Worm (Caenorhabditis elegans) whole organism, L1 larva: Measurements from ENCODE around the gene C34C12.6.

Experiments
- F16B12.6 ChIP-seq: fragments of 150-350 bp; optimal IDR thresholded peaks from 2 replicates; lab custom pipeline; 2014; ENCODE audit warnings: missing biosample characterization, missing genetic modification characterization
- aly-2 ChIP-seq: fragments of 150-350 bp; optimal IDR thresholded peaks from 2 replicates; lab custom pipeline; 2014; ENCODE audit warnings: missing biosample characterization, missing genetic modification characterization
- blmp-1 ChIP-seq: fragments of 150-350 bp; optimal IDR thresholded peaks from 2 replicates; lab custom pipeline; 2014; ENCODE audit warnings: missing biosample characterization, missing genetic modification characterization
- ceh-63 ChIP-seq: fragments of 200-800 bp; sonication (Bioruptor generic); optimal IDR thresholded peaks from 2 replicates; lab custom pipeline; 2018; ENCODE audit warnings: mild to moderate bottlenecking, missing genetic modification characterization, missing compliant biosample characterization
- ceh-88 ChIP-seq: fragments of 200-800 bp; sonication (Bioruptor generic); IDR thresholded peaks from 2 replicates; pipeline ENCODE4 v1.3.6; 2022; ENCODE audit warnings: missing genetic modification characterization, missing compliant biosample characterization
- dsc-1 ChIP-seq: sonication (generic microtip); optimal IDR thresholded peaks from 2 replicates; lab custom pipeline; 2016; ENCODE audit warnings: mild to moderate bottlenecking, missing genetic modification characterization, missing compliant biosample characterization
- efl-1 ChIP-seq, 4 experiments: fragments of 150-350 bp; optimal IDR thresholded peaks in 3 of 4; peaks in 1 of 4; 1 replicate in 1 of 4; 2 replicates in 3 of 4; lab custom pipeline; 2014; ENCODE audit warnings: missing biosample characterization in 2 of 4, missing genetic modification characterization in 2 of 4, missing genetic modification reagents in 2 of 4
- elt-3 ChIP-seq, 6 experiments: fragments of 150-350 bp in 1 of 6; sonication (generic microtip); optimal IDR thresholded peaks; 2 replicates each; lab custom pipeline; 2017 to 2018; ENCODE audit warnings: missing biosample characterization in 6 of 6, missing genetic modification characterization in 6 of 6, inconsistent platforms in 1 of 6
- fkh-10 ChIP-seq: sonication (generic microtip); optimal IDR thresholded peaks from 2 replicates; lab custom pipeline; 2017; ENCODE audit warnings: missing biosample characterization, missing genetic modification reagents, missing genetic modification characterization
- grh-1 ChIP-seq: fragments of 200-800 bp; sonication (Bioruptor generic); IDR thresholded peaks from 2 replicates; pipeline ENCODE4 v1.3.6; 2022; ENCODE audit warnings: missing genetic modification reagents, missing genetic modification characterization, missing compliant biosample characterization
- hlh-4 ChIP-seq: sonication (generic microtip); optimal IDR thresholded peaks from 2 replicates; lab custom pipeline; 2016; ENCODE audit warnings: mild to moderate bottlenecking, missing genetic modification characterization, missing compliant biosample characterization
- hpl-2 ChIP-seq: fragments of 150-350 bp; optimal IDR thresholded peaks from 2 replicates; lab custom pipeline; 2014; ENCODE audit warnings: missing biosample characterization, missing genetic modification reagents, missing genetic modification characterization
- irx-1 ChIP-seq: sonication (generic microtip); optimal IDR thresholded peaks from 2 replicates; lab custom pipeline; 2016; ENCODE audit warnings: missing genetic modification characterization, missing compliant biosample characterization
- lin-14 ChIP-seq: fragments of 200-800 bp; sonication (Bioruptor generic); optimal IDR thresholded peaks from 2 replicates; lab custom pipeline; 2018; ENCODE audit warnings: mild to moderate bottlenecking, missing genetic modification characterization, moderate library complexity, missing compliant biosample characterization
- lin-35 ChIP-seq, 2 experiments: fragments of 150-350 bp; optimal IDR thresholded peaks; 2 replicates each; lab custom pipeline; 2014; ENCODE audit warnings: missing biosample characterization in 2 of 2, missing genetic modification characterization in 2 of 2, missing genetic modification reagents in 2 of 2
- lin-39 ChIP-seq: fragments of 150-350 bp; optimal IDR thresholded peaks from 2 replicates; lab custom pipeline; 2014; ENCODE audit warnings: missing biosample characterization, missing genetic modification reagents, missing genetic modification characterization
- mep-1 ChIP-seq: fragments of 150-350 bp; optimal IDR thresholded peaks from 2 replicates; lab custom pipeline; 2014; ENCODE audit warnings: missing biosample characterization, missing genetic modification characterization
- nhr-20 ChIP-seq: sonication (generic microtip); optimal IDR thresholded peaks from 2 replicates; lab custom pipeline; 2016; ENCODE audit warnings: mild to moderate bottlenecking, missing genetic modification characterization, missing compliant biosample characterization
- nhr-28 ChIP-seq: fragments of 150-350 bp; optimal IDR thresholded peaks from 2 replicates; lab custom pipeline; 2014; ENCODE audit warnings: missing biosample characterization, missing genetic modification characterization
- nhr-71 ChIP-seq: sonication (generic microtip); optimal IDR thresholded peaks from 2 replicates; lab custom pipeline; 2016; ENCODE audit warnings: mild to moderate bottlenecking, missing genetic modification characterization, moderate library complexity, missing compliant biosample characterization
- nhr-77 ChIP-seq: fragments of 150-350 bp; optimal IDR thresholded peaks from 2 replicates; lab custom pipeline; 2014; ENCODE audit warnings: missing biosample characterization, missing genetic modification characterization
- nhr-85 ChIP-seq: sonication (generic microtip); peaks from one replicate; lab custom pipeline; 2016; ENCODE audit warnings: missing genetic modification characterization, inconsistent platforms, missing compliant biosample characterization
- nhr-90 ChIP-seq: sonication (generic microtip); optimal IDR thresholded peaks from 2 replicates; lab custom pipeline; 2016; ENCODE audit warnings: mild to moderate bottlenecking, missing genetic modification characterization, missing compliant biosample characterization; ENCODE audit not compliant: poor library complexity
- pax-3 ChIP-seq: fragments of 200-800 bp; sonication (Bioruptor generic); optimal IDR thresholded peaks from 2 replicates; lab custom pipeline; 2018; ENCODE audit warnings: mild to moderate bottlenecking, missing genetic modification characterization, moderate library complexity, missing compliant biosample characterization
- rnt-1 ChIP-seq: sonication (generic microtip); optimal IDR thresholded peaks from 2 replicates; lab custom pipeline; 2016; ENCODE audit warnings: mild to moderate bottlenecking, missing genetic modification characterization, moderate library complexity, missing compliant biosample characterization
- snpc-4 ChIP-seq: fragments of 150-350 bp; optimal IDR thresholded peaks from 2 replicates; lab custom pipeline; 2014; ENCODE audit warnings: missing biosample characterization, missing genetic modification characterization
- snu-23 ChIP-seq: sonication (generic microtip); optimal IDR thresholded peaks from 2 replicates; lab custom pipeline; 2016; ENCODE audit warnings: missing genetic modification characterization, missing compliant biosample characterization
- sptf-1 ChIP-seq: fragments of 150-350 bp; optimal IDR thresholded peaks from 2 replicates; lab custom pipeline; 2014; ENCODE audit warnings: missing biosample characterization, missing genetic modification characterization
- sup-37 ChIP-seq: fragments of 200-800 bp; sonication (Bioruptor generic); optimal IDR thresholded peaks from 2 replicates; lab custom pipeline; 2018; ENCODE audit warnings: mild to moderate bottlenecking, missing genetic modification characterization, missing compliant biosample characterization
- tbx-2 ChIP-seq: sonication (generic microtip); optimal IDR thresholded peaks from 2 replicates; lab custom pipeline; 2016; ENCODE audit warnings: missing genetic modification characterization, missing compliant biosample characterization
- unc-130 ChIP-seq: fragments of 150-350 bp; optimal IDR thresholded peaks from 2 replicates; lab custom pipeline; 2017; ENCODE audit warnings: missing biosample characterization, missing genetic modification characterization, inconsistent platforms
- unc-62 ChIP-seq: fragments of 150-350 bp; optimal IDR thresholded peaks from 2 replicates; lab custom pipeline; 2014; ENCODE audit warnings: missing biosample characterization, missing genetic modification reagents, missing genetic modification characterization
- unc-98 ChIP-seq: fragments of 200-800 bp; sonication (Bioruptor generic); IDR thresholded peaks from 2 replicates; pipeline ENCODE4 v1.3.6; 2022; ENCODE audit warnings: missing genetic modification characterization, missing compliant biosample characterization
- vab-15 ChIP-seq: sonication (generic microtip); optimal IDR thresholded peaks from 2 replicates; lab custom pipeline; 2017; ENCODE audit warnings: missing genotype, mild to moderate bottlenecking, missing genetic modification characterization, missing compliant biosample characterization
- zag-1 ChIP-seq: fragments of 150-350 bp; optimal IDR thresholded peaks from 2 replicates; lab custom pipeline; 2014; ENCODE audit warnings: missing biosample characterization, missing genetic modification characterization

C34C12.6 gene

ce11 chrIII:3476245-3476644, 6.1 kb upstream of the C34C12.6 start (continued):
- TF ChIP-seq nhr-71 (tag; lab: Kevin White, UChicago): peak; percentile 69
- TF ChIP-seq lin-39 (tag; lab: Kevin White, UChicago): no peak
- TF ChIP-seq unc-62 (GFP tag; lab: Kevin White, UChicago): no peak
- TF ChIP-seq fkh-10 (GFP tag; lab: Kevin White, UChicago): no peak
- TF ChIP-seq irx-1 (tag; lab: Kevin White, UChicago): peak; percentile 31
- TF ChIP-seq snpc-4 (tag; lab: Kevin White, UChicago): no peak
- no peak for TF ChIP-seq hpl-2 (GFP tag; lab: Kevin White, UChicago)
- TF ChIP-seq tbx-2 (tag; lab: Kevin White, UChicago): peak; percentile 73
- peak; percentile 96 for TF ChIP-seq pax-3 (tag; lab: Kevin White, UChicago)
- TF ChIP-seq ceh-63 (GFP tag; lab: Kevin White, UChicago): peak; percentile 82
- TF ChIP-seq unc-130 (tag; lab: Kevin White, UChicago): no peak
- TF ChIP-seq mep-1: no peak
- TF ChIP-seq unc-98: peak; percentile 99
- TF ChIP-seq vab-15 (tag; lab: Kevin White, UChicago): peak; percentile 11
- peak; percentile 65; the same call in 1 of the 2 replicates for TF ChIP-seq ceh-88 (GFP tag; lab: Robert Waterston, UW)
- no peak for TF ChIP-seq zag-1 (tag; lab: Kevin White, UChicago)
- TF ChIP-seq dsc-1: peak; percentile 59
- TF ChIP-seq hlh-4: no peak
- TF ChIP-seq sup-37 (GFP tag; lab: Kevin White, UChicago): no peak
- TF ChIP-seq, all 84 proteins: peak for 36

DNA sequence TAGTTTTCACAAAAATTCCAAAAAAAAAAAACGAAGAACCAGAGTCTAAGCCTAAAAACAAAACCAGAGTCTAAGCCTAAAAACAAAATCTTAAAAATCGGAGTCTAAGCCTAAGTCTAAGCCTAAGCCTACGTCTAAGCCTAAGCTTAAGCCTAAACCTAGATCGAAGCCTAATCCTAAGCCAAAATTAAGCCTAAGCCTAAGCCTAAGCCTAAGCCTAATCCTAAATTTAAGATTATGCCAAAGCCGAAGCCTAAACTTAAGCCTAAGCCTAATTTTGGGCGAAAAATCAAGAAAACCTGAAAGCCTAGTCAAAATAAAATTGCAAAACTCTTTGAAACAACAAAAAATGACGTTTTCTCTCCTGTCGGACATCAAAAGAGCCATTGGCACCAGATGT, 5.0 kb upstream of the C34C12.6 start:
- no peak for TF ChIP-seq nhr-77 (tag; lab: Kevin White, UChicago)
- no peak for TF ChIP-seq nhr-20
- TF ChIP-seq F16B12.6 (tag; lab: Kevin White, UChicago): no peak

ce11 chrIII:3478795-3479398, 3.5 kb upstream of the C34C12.6 start:
- peak; percentile 31 for TF ChIP-seq nhr-85
- peak; percentile 0 for TF ChIP-seq rnt-1 (tag; lab: Kevin White, UChicago)
- peak; percentile 26 for TF ChIP-seq lin-14 (GFP tag; lab: Kevin White, UChicago)
- no peak for TF ChIP-seq grh-1 (GFP tag; lab: Robert Waterston, UW)
- no peak for TF ChIP-seq lin-35 (GFP tag; optimal IDR thresholded peaks at IDR 0.05; lab: Kevin White, UChicago)
- no peak for TF ChIP-seq dsc-1
- TF ChIP-seq efl-1 (optimal IDR thresholded peaks at IDR 0.05; lab: Kevin White, UChicago): no peak
- TF ChIP-seq efl-1 (GFP tag; optimal IDR thresholded peaks at IDR 0.05 in 1 of 2; lab: Kevin White, UChicago): no peak
- TF ChIP-seq nhr-28: no peak
- peak; percentile 50 for TF ChIP-seq blmp-1

DNA sequence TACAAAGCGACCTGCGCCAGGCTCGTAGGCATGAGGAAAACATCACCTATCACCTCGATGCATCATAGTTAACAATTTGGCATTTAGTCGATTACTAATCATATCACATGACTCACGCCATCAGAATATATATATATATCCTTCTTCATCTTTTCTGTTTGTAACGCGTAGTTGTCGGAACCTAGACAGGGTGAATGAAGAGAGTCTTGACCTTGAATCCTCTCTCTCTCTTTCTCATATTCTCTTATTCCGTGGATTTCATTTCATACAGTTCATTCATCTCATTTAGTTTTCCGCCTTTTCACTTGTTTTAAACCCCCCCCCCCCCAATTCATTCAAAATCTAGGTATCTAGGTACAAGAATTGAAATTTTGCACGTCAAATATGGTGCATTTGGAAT, 2.2 kb upstream of the C34C12.6 start:
- peak; percentile 54 for TF ChIP-seq mep-1
- peak; percentile 13 for TF ChIP-seq nhr-20
- peak; percentile 16 for TF ChIP-seq snu-23 (GFP tag; lab: Kevin White, UChicago)
- no peak for TF ChIP-seq sptf-1
- TF ChIP-seq aly-2 (tag; lab: Kevin White, UChicago): no peak
- TF ChIP-seq unc-130 (tag; lab: Kevin White, UChicago): peak; percentile 1
- peak; percentile 47 for TF ChIP-seq nhr-90 (tag; lab: Kevin White, UChicago)
- TF ChIP-seq blmp-1: peak; percentile 89
- TF ChIP-seq elt-3 (tag; optimal IDR thresholded peaks at IDR 0.05; lab: Kevin White, UChicago): peak in 1 of 6 experiments; percentile 46
- peak; percentile 60 for TF ChIP-seq lin-14 (GFP tag; lab: Kevin White, UChicago)
- TF ChIP-seq grh-1 (GFP tag; lab: Robert Waterston, UW): no peak
- peak; percentile 63 for TF ChIP-seq nhr-85
